Fruit fly (Drosophila melanogaster) whole organism: ENCODE results near the gene Ublcp1.

Experiments
- CG8478 ChIP-seq: fragments of >200 bp; optimal IDR thresholded peaks from 2 replicates; lab custom pipeline; 2018; ENCODE audit warnings: inconsistent platforms
- Dll ChIP-seq: fragments of >200 bp; optimal IDR thresholded peaks from 2 replicates; lab custom pipeline; 2017
- EcR ChIP-seq, 2 experiments: fragments of >200 bp; optimal IDR thresholded peaks; 2 replicates each; lab custom pipeline; 2017; ENCODE audit warnings: missing biosample characterization in 2 of 2, missing genetic modification characterization in 2 of 2, missing genetic modification reagents in 2 of 2
- pan ChIP-seq: fragments of >200 bp; optimal IDR thresholded peaks from 2 replicates; lab custom pipeline; 2017
- psq ChIP-seq: fragments of >200 bp; optimal IDR thresholded peaks from 2 replicates; lab custom pipeline; 2017
- usp ChIP-seq: fragments of >200 bp; optimal IDR thresholded peaks from 2 replicates; lab custom pipeline; 2017; ENCODE audit warnings: missing biosample characterization, missing genetic modification characterization, mixed read lengths

dm6 chr3R:23042746-23043265 is 18.5 kb upstream of the Ublcp1 start:
- TF ChIP-seq CG8478 (lab: Kevin White, UChicago) (no peak), EcR (GFP tag; optimal IDR thresholded peaks at IDR 0.05; lab: Kevin White, UChicago) (no peak), psq (no peak), usp (no peak), Dll (lab: Kevin White, UChicago) (no peak), pan (lab: Kevin White, UChicago) (no peak)
